Fruit fly (Drosophila melanogaster): ENCODE measurements around the gene CG7330.

Gene CG7330

DNA sequence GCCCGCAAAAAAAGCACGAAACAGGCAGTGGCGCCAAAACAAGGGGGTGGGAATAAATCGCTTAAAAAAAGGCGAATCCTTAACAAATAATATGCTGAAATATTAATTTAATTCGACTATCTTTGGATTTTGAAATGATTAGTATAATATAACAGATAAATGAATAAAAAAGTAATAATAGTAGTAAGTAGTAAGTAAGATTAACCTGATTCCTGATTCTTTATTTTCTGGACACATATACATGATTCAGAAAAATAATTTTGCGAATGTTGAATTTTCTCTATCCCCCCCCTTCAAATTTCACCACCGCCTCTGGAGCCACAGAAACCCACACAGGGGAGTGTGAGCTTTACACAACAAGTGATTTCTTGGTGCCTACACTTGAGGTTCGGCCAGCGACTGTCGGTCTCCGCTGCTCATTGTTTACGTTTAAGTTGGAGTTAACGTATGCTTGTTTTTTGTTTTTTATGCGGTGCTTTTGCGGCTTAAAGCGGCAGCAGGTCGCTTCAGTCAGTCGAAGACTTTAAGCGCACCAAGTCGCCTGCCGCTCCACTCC, at the start of gene CG7330 (continued):
- TF ChIP-seq tna (GFP tag; IDR thresholded peaks at IDR 0.05; ENCODE audit: partially characterized antibody), result no peak
- no peak for TF ChIP-seq CG3163 (GFP tag; optimal IDR thresholded peaks at IDR 0.05)
- TF ChIP-seq Hr51 (GFP tag; optimal IDR thresholded peaks at IDR 0.05), result peak; percentile 39 to 99
- TF ChIP-seq crol (GFP tag; IDR thresholded peaks at IDR 0.05), result no peak
- peak; percentile 97 for TF ChIP-seq CoRest (tag; optimal IDR thresholded peaks at IDR 0.05)
- peak; percentile 42; the same call in 1 of the 2 replicates for TF ChIP-seq gt (GFP tag; IDR thresholded peaks at IDR 0.05)
- peak; percentile 92 for TF ChIP-seq sisA (GFP tag; IDR thresholded peaks at IDR 0.05)
- TF ChIP-seq CG1832 (GFP tag; optimal IDR thresholded peaks at IDR 0.05), result no peak
- TF ChIP-seq CG17829 (tag; optimal IDR thresholded peaks at IDR 0.05), result peak; percentile 91
- 0 out of 2 replicates have a peak, but pooled peaks have one; percentile 27 for TF ChIP-seq NFAT (GFP tag; IDR thresholded peaks at IDR 0.05)
- no peak for TF ChIP-seq CG8765 (GFP tag; IDR thresholded peaks at IDR 0.05)
- no peak for TF ChIP-seq Dp (GFP tag; optimal IDR thresholded peaks at IDR 0.05)
- TF ChIP-seq mld (GFP tag; IDR thresholded peaks at IDR 0.05; ENCODE audit: partially characterized antibody), result no peak
- no peak for TF ChIP-seq pros (GFP tag; optimal IDR thresholded peaks at IDR 0.05)
- TF ChIP-seq CG17385 (GFP tag; optimal IDR thresholded peaks at IDR 0.05), result peak; percentile 90
- no peak for TF ChIP-seq Dref (GFP tag; IDR thresholded peaks at IDR 0.05)
- peak; percentile 69 for TF ChIP-seq trh (GFP tag; optimal IDR thresholded peaks at IDR 0.05)
- TF ChIP-seq B-H2 (GFP tag; optimal IDR thresholded peaks at IDR 0.05), result peak; percentile 51
- TF ChIP-seq CG12104 (GFP tag; optimal IDR thresholded peaks at IDR 0.05), result peak; percentile 86
- TF ChIP-seq CG11085 (GFP tag; IDR thresholded peaks at IDR 0.05), result 0 out of 2 replicates have a peak, but pooled peaks have one; percentile 24
- TF ChIP-seq Rx (GFP tag; IDR thresholded peaks at IDR 0.05), result peak; percentile 68
- no peak for TF ChIP-seq CG17912 (GFP tag; optimal IDR thresholded peaks at IDR 0.05)
- no peak for TF ChIP-seq her (GFP tag; optimal IDR thresholded peaks at IDR 0.05)
- TF ChIP-seq CG7271 (tag; optimal IDR thresholded peaks at IDR 0.05), result no peak
- no peak for TF ChIP-seq yki (optimal IDR thresholded peaks at IDR 0.05)
- peak; percentile 93 for TF ChIP-seq stc (GFP tag; IDR thresholded peaks at IDR 0.05)
- peak; percentile 89 for TF ChIP-seq CG11723 (GFP tag; optimal IDR thresholded peaks at IDR 0.05)
- TF ChIP-seq org-1 (GFP tag; optimal IDR thresholded peaks at IDR 0.05), result peak; percentile 93
- TF ChIP-seq CG3065 (GFP tag; optimal IDR thresholded peaks at IDR 0.05), result peak; percentile 47
- TF ChIP-seq ac (GFP tag; optimal IDR thresholded peaks at IDR 0.05), result peak; percentile 14
- TF ChIP-seq tio (GFP tag; optimal IDR thresholded peaks at IDR 0.05), result peak; percentile 92
- TF ChIP-seq Usf (GFP tag; optimal IDR thresholded peaks at IDR 0.05), result peak; percentile 85
- TF ChIP-seq CG13775 (GFP tag; optimal IDR thresholded peaks at IDR 0.05), result peak; percentile 83
- 0 out of 2 replicates have a peak, but pooled peaks have one; percentile 24 for TF ChIP-seq Poxn (GFP tag; IDR thresholded peaks at IDR 0.05)
- TF ChIP-seq CG15479 (GFP tag; optimal IDR thresholded peaks at IDR 0.05), result no peak
- TF ChIP-seq Mad (GFP tag; optimal IDR thresholded peaks at IDR 0.05), result peak; percentile 57
- peak; percentile 71 for TF ChIP-seq exex (tag; optimal IDR thresholded peaks at IDR 0.05)
- peak; percentile 77 for TF ChIP-seq CG11247 (GFP tag; IDR thresholded peaks at IDR 0.05)
- TF ChIP-seq disco-r (GFP tag; optimal IDR thresholded peaks at IDR 0.05), result no peak
- peak; percentile 99 for TF ChIP-seq dmrt99B (tag; optimal IDR thresholded peaks at IDR 0.05)
- peak; percentile 83 for TF ChIP-seq CG10267 (tag; optimal IDR thresholded peaks at IDR 0.05)
- TF ChIP-seq tup (GFP tag; optimal IDR thresholded peaks at IDR 0.05), result peak; percentile 41
- TF ChIP-seq TFAM (GFP tag; optimal IDR thresholded peaks at IDR 0.05), result peak; percentile 44
- peak; percentile 77 for TF ChIP-seq Max (GFP tag; optimal IDR thresholded peaks at IDR 0.05)
- peak in 1 of 3 experiments; percentile 43 for TF ChIP-seq lola (GFP tag; optimal IDR thresholded peaks at IDR 0.05)
- peak; percentile 95 for TF ChIP-seq grau (tag; optimal IDR thresholded peaks at IDR 0.05)
- TF ChIP-seq croc (GFP tag; conservative IDR thresholded peaks at IDR 0.05), result peak; percentile 81
- no peak for TF ChIP-seq CG9797 (GFP tag; optimal IDR thresholded peaks at IDR 0.05)
- peak; percentile 64 for TF ChIP-seq Hmx (GFP tag; optimal IDR thresholded peaks at IDR 0.05)
- TF ChIP-seq Oli (tag; optimal IDR thresholded peaks at IDR 0.05), result peak; percentile 97

All from whole organism, embryonic.